Worm (Caenorhabditis elegans) whole organism, L1 larva: ENCODE measurements around the gene spv-1.
A peak's percentile ranks its signal among the peaks of the same experiment; 100 is the strongest.

Source experiments
- C04F5.9 ChIP-seq: sonication (generic microtip); optimal IDR thresholded peaks from 2 replicates; lab custom pipeline; 2016; ENCODE audit warnings: missing genetic modification characterization, missing compliant biosample characterization
- C16A3.4 ChIP-seq: fragments of 150-350 bp; optimal IDR thresholded peaks from 2 replicates; lab custom pipeline; 2014; ENCODE audit warnings: missing biosample characterization, missing genetic modification characterization
- C34B4.2 ChIP-seq: sonication (generic microtip); optimal IDR thresholded peaks from 2 replicates; lab custom pipeline; 2017; ENCODE audit warnings: mild to moderate bottlenecking, missing genetic modification characterization, missing compliant biosample characterization
- Y116A8C.19 ChIP-seq: sonication (generic microtip); optimal IDR thresholded peaks from 2 replicates; lab custom pipeline; 2016; ENCODE audit warnings: missing compliant biosample characterization, missing genetic modification characterization, borderline replicate concordance
- alr-1 ChIP-seq: fragments of 200-800 bp; sonication (Bioruptor generic); optimal IDR thresholded peaks from 2 replicates; lab custom pipeline; 2018; ENCODE audit warnings: borderline replicate concordance, mild to moderate bottlenecking, missing genetic modification characterization, missing compliant biosample characterization
- aly-2 ChIP-seq: fragments of 150-350 bp; optimal IDR thresholded peaks from 2 replicates; lab custom pipeline; 2014; ENCODE audit warnings: missing biosample characterization, missing genetic modification characterization
- ama-1 ChIP-seq: fragments of 150-350 bp; optimal IDR thresholded peaks from 2 replicates; lab custom pipeline; 2014
- blmp-1 ChIP-seq: fragments of 150-350 bp; optimal IDR thresholded peaks from 2 replicates; lab custom pipeline; 2014; ENCODE audit warnings: missing biosample characterization, missing genetic modification characterization
- ceh-8 ChIP-seq: fragments of 200-800 bp; sonication (Bioruptor generic); optimal IDR thresholded peaks from 2 replicates; lab custom pipeline; 2018; ENCODE audit warnings: mild to moderate bottlenecking, missing genetic modification characterization, moderate library complexity, missing compliant biosample characterization
- ceh-90 ChIP-seq: sonication (generic microtip); optimal IDR thresholded peaks from 2 replicates; lab custom pipeline; 2016; ENCODE audit warnings: missing genetic modification characterization, missing compliant biosample characterization
- ces-1 ChIP-seq: fragments of 150-350 bp; optimal IDR thresholded peaks from 2 replicates; lab custom pipeline; 2014; ENCODE audit warnings: missing biosample characterization, missing genetic modification reagents, missing genetic modification characterization
- dpl-1 ChIP-seq, 3 experiments: fragments of 150-350 bp in 2 of 3; sonication (generic microtip) in 1 of 3; optimal IDR thresholded peaks; 2 replicates each; lab custom pipeline; 2014 to 2017; ENCODE audit warnings: missing biosample characterization in 3 of 3, missing genetic modification characterization in 3 of 3, missing genetic modification reagents in 3 of 3
- dsc-1 ChIP-seq: sonication (generic microtip); optimal IDR thresholded peaks from 2 replicates; lab custom pipeline; 2016; ENCODE audit warnings: mild to moderate bottlenecking, missing genetic modification characterization, missing compliant biosample characterization
- efl-1 ChIP-seq, 4 experiments: fragments of 150-350 bp; optimal IDR thresholded peaks in 3 of 4; peaks in 1 of 4; 1 replicate in 1 of 4; 2 replicates in 3 of 4; lab custom pipeline; 2014; ENCODE audit warnings: missing biosample characterization in 2 of 4, missing genetic modification characterization in 2 of 4, missing genetic modification reagents in 2 of 4
- efl-3 ChIP-seq: fragments of 200-800 bp; sonication (Bioruptor generic); optimal IDR thresholded peaks from 2 replicates; lab custom pipeline; 2018; ENCODE audit warnings: mild to moderate bottlenecking, missing genetic modification characterization, missing compliant biosample characterization
- egl-13 ChIP-seq: sonication (generic microtip); optimal IDR thresholded peaks from 2 replicates; lab custom pipeline; 2016; ENCODE audit warnings: missing genotype, missing genetic modification reagents, missing genetic modification characterization, missing compliant biosample characterization
- egl-27 ChIP-seq, 2 experiments: fragments of 150-350 bp in 1 of 2; sonication (generic microtip); optimal IDR thresholded peaks; 3 replicates each; lab custom pipeline; 2017 to 2018; ENCODE audit warnings: missing biosample characterization in 2 of 2, missing genetic modification characterization in 2 of 2, missing genetic modification reagents in 2 of 2
- elt-2 ChIP-seq: sonication (generic microtip); optimal IDR thresholded peaks from 2 replicates; lab custom pipeline; 2016; ENCODE audit warnings: missing genetic modification characterization, mild to moderate bottlenecking, inconsistent platforms, missing compliant biosample characterization, missing genetic modification reagents
- fkh-10 ChIP-seq: sonication (generic microtip); optimal IDR thresholded peaks from 2 replicates; lab custom pipeline; 2017; ENCODE audit warnings: missing biosample characterization, missing genetic modification reagents, missing genetic modification characterization
- fkh-4 ChIP-seq: sonication (generic microtip); optimal IDR thresholded peaks from 2 replicates; lab custom pipeline; 2016; ENCODE audit warnings: missing compliant biosample characterization, missing genetic modification characterization, borderline replicate concordance
- fkh-8 ChIP-seq: sonication (generic microtip); optimal IDR thresholded peaks from 2 replicates; lab custom pipeline; 2016; ENCODE audit warnings: mild to moderate bottlenecking, missing genetic modification characterization, missing compliant biosample characterization
- fos-1 ChIP-seq: fragments of 150-350 bp; optimal IDR thresholded peaks from 2 replicates; lab custom pipeline; 2014; ENCODE audit warnings: missing biosample characterization, missing genetic modification characterization
- hlh-4 ChIP-seq: sonication (generic microtip); optimal IDR thresholded peaks from 2 replicates; lab custom pipeline; 2016; ENCODE audit warnings: mild to moderate bottlenecking, missing genetic modification characterization, missing compliant biosample characterization
- lin-15B ChIP-seq: fragments of 150-350 bp; sonication (generic microtip); optimal IDR thresholded peaks from 3 replicates; lab custom pipeline; 2014; ENCODE audit warnings: missing biosample characterization, missing genetic modification characterization
- lin-39 ChIP-seq: fragments of 150-350 bp; optimal IDR thresholded peaks from 2 replicates; lab custom pipeline; 2014; ENCODE audit warnings: missing biosample characterization, missing genetic modification reagents, missing genetic modification characterization
- lsy-2 ChIP-seq, 2 experiments: fragments of 150-350 bp; optimal IDR thresholded peaks; 2 replicates each; lab custom pipeline; 2014; ENCODE audit warnings: missing biosample characterization in 2 of 2, missing genetic modification characterization in 2 of 2
- mdl-1 ChIP-seq, 2 experiments: fragments of 150-350 bp; optimal IDR thresholded peaks; 2 replicates each; lab custom pipeline; 2014 to 2017; ENCODE audit warnings: missing biosample characterization in 2 of 2, missing genetic modification characterization in 2 of 2, inconsistent platforms in 1 of 2
- mef-2 ChIP-seq: fragments of 150-350 bp; optimal IDR thresholded peaks from 2 replicates; lab custom pipeline; 2014; ENCODE audit warnings: missing biosample characterization, missing genetic modification characterization
- mep-1 ChIP-seq: fragments of 150-350 bp; optimal IDR thresholded peaks from 2 replicates; lab custom pipeline; 2014; ENCODE audit warnings: missing biosample characterization, missing genetic modification characterization
- nhr-11 ChIP-seq: fragments of 150-350 bp; optimal IDR thresholded peaks from 2 replicates; lab custom pipeline; 2014; ENCODE audit warnings: missing biosample characterization, missing genetic modification characterization
- nhr-12 ChIP-seq: sonication (generic microtip); optimal IDR thresholded peaks from 2 replicates; lab custom pipeline; 2017; ENCODE audit warnings: missing biosample characterization, missing genetic modification characterization
- nhr-19 ChIP-seq: fragments of 200-800 bp; sonication (Bioruptor generic); conservative IDR thresholded peaks from 2 replicates; pipeline ENCODE4 v1.3.6; 2022; ENCODE audit warnings: missing genetic modification characterization, missing compliant biosample characterization
- nhr-20 ChIP-seq: sonication (generic microtip); optimal IDR thresholded peaks from 2 replicates; lab custom pipeline; 2016; ENCODE audit warnings: mild to moderate bottlenecking, missing genetic modification characterization, missing compliant biosample characterization
- nhr-237 ChIP-seq: fragments of 150-350 bp; optimal IDR thresholded peaks from 2 replicates; lab custom pipeline; 2014; ENCODE audit warnings: missing biosample characterization, missing genetic modification characterization
- nhr-28 ChIP-seq: fragments of 150-350 bp; optimal IDR thresholded peaks from 2 replicates; lab custom pipeline; 2014; ENCODE audit warnings: missing biosample characterization, missing genetic modification characterization
- nhr-47 ChIP-seq: sonication (generic microtip); optimal IDR thresholded peaks from 2 replicates; lab custom pipeline; 2016; ENCODE audit warnings: mild to moderate bottlenecking, missing genetic modification characterization, moderate library complexity, missing compliant biosample characterization
- nhr-71 ChIP-seq: sonication (generic microtip); optimal IDR thresholded peaks from 2 replicates; lab custom pipeline; 2016; ENCODE audit warnings: mild to moderate bottlenecking, missing genetic modification characterization, moderate library complexity, missing compliant biosample characterization
- nhr-76 ChIP-seq: sonication (generic microtip); optimal IDR thresholded peaks from 2 replicates; lab custom pipeline; 2017; ENCODE audit warnings: missing biosample characterization, missing genetic modification characterization
- nhr-77 ChIP-seq: fragments of 150-350 bp; optimal IDR thresholded peaks from 2 replicates; lab custom pipeline; 2014; ENCODE audit warnings: missing biosample characterization, missing genetic modification characterization
- nhr-84 ChIP-seq: sonication (generic microtip); optimal IDR thresholded peaks from 2 replicates; lab custom pipeline; 2017; ENCODE audit warnings: missing biosample characterization, missing genetic modification characterization
- nhr-85 ChIP-seq: sonication (generic microtip); peaks from one replicate; lab custom pipeline; 2016; ENCODE audit warnings: missing genetic modification characterization, inconsistent platforms, missing compliant biosample characterization
- skn-1 ChIP-seq: fragments of 150-350 bp; optimal IDR thresholded peaks from 2 replicates; lab custom pipeline; 2014; ENCODE audit warnings: missing biosample characterization, missing genetic modification characterization
- snpc-4 ChIP-seq: fragments of 150-350 bp; optimal IDR thresholded peaks from 2 replicates; lab custom pipeline; 2014; ENCODE audit warnings: missing biosample characterization, missing genetic modification characterization
- snu-23 ChIP-seq: sonication (generic microtip); optimal IDR thresholded peaks from 2 replicates; lab custom pipeline; 2016; ENCODE audit warnings: missing genetic modification characterization, missing compliant biosample characterization
- sox-4 ChIP-seq: sonication (generic microtip); optimal IDR thresholded peaks from 2 replicates; lab custom pipeline; 2016; ENCODE audit warnings: missing genetic modification characterization, missing compliant biosample characterization
- swsn-7 ChIP-seq: sonication (generic microtip); optimal IDR thresholded peaks from 2 replicates; lab custom pipeline; 2016; ENCODE audit warnings: missing genetic modification characterization, missing compliant biosample characterization
- tbx-2 ChIP-seq: sonication (generic microtip); optimal IDR thresholded peaks from 2 replicates; lab custom pipeline; 2016; ENCODE audit warnings: missing genetic modification characterization, missing compliant biosample characterization
- tlp-1 ChIP-seq: fragments of 150-350 bp; optimal IDR thresholded peaks from 2 replicates; lab custom pipeline; 2014; ENCODE audit warnings: missing biosample characterization, missing genetic modification characterization
- unc-30 ChIP-seq: sonication (generic microtip); optimal IDR thresholded peaks from 2 replicates; lab custom pipeline; 2017; ENCODE audit warnings: missing biosample characterization, missing genetic modification characterization
- unc-86 ChIP-seq: sonication (generic microtip); optimal IDR thresholded peaks from 2 replicates; lab custom pipeline; 2016; ENCODE audit warnings: missing genetic modification characterization, missing compliant biosample characterization
- unc-98 ChIP-seq: fragments of 200-800 bp; sonication (Bioruptor generic); IDR thresholded peaks from 2 replicates; pipeline ENCODE4 v1.3.6; 2022; ENCODE audit warnings: missing genetic modification characterization, missing compliant biosample characterization
- vab-15 ChIP-seq: sonication (generic microtip); optimal IDR thresholded peaks from 2 replicates; lab custom pipeline; 2017; ENCODE audit warnings: missing genotype, mild to moderate bottlenecking, missing genetic modification characterization, missing compliant biosample characterization
- zag-1 ChIP-seq: fragments of 150-350 bp; optimal IDR thresholded peaks from 2 replicates; lab custom pipeline; 2014; ENCODE audit warnings: missing biosample characterization, missing genetic modification characterization
- zip-4 ChIP-seq: fragments of 200-800 bp; sonication (Bioruptor generic); optimal IDR thresholded peaks from 2 replicates; lab custom pipeline; 2018; ENCODE audit warnings: mild to moderate bottlenecking, missing genetic modification characterization, moderate library complexity, missing compliant biosample characterization

Gene spv-1

ce11 chrII:7945168-7945567, 16.7 kb upstream of the spv-1 start, which contains the start of gene dbt-1 (continued):
- peak; percentile 95 to 99 for TF ChIP-seq efl-1 (optimal IDR thresholded peaks at IDR 0.05; lab: Kevin White, UChicago)
- TF ChIP-seq efl-1 (GFP tag; optimal IDR thresholded peaks at IDR 0.05 in 1 of 2; lab: Kevin White, UChicago), result peak; percentile 99 to 100
- peak; percentile 94 for TF ChIP-seq dsc-1
- peak; percentile 44 for TF ChIP-seq ceh-90 (tag; lab: Kevin White, UChicago)
- TF ChIP-seq blmp-1 (tag; lab: Kevin White, UChicago), result peak; percentile 64
- no peak for TF ChIP-seq ces-1
- TF ChIP-seq sox-4, result peak; percentile 82
- TF ChIP-seq nhr-77 (tag; lab: Kevin White, UChicago), result peak; percentile 50
- peak; percentile 95 for TF ChIP-seq nhr-47
- TF ChIP-seq tbx-2 (tag; lab: Kevin White, UChicago), result peak; percentile 92
- TF ChIP-seq nhr-85, result peak; percentile 93
- no peak for TF ChIP-seq Y116A8C.19 (tag; lab: Kevin White, UChicago)
- no peak for TF ChIP-seq nhr-76 (tag; lab: Kevin White, UChicago)
- TF ChIP-seq nhr-71 (tag; lab: Kevin White, UChicago), result peak; percentile 93
- no peak for TF ChIP-seq vab-15
- peak; percentile 54 for TF ChIP-seq ceh-8 (GFP tag; lab: Kevin White, UChicago)
- TF ChIP-seq mdl-1 (tag; optimal IDR thresholded peaks at IDR 0.05; lab: Kevin White, UChicago), result peak in 1 of 2 experiments; percentile 79
- peak; percentile 49 for TF ChIP-seq elt-2 (tag; lab: Kevin White, UChicago)
- peak; percentile 84 for TF ChIP-seq egl-13 (tag; lab: Kevin White, UChicago)
- peak; percentile 73 for TF ChIP-seq zip-4 (GFP tag; lab: Kevin White, UChicago)
- TF ChIP-seq swsn-7 (tag; lab: Kevin White, UChicago), result peak; percentile 88
- TF ChIP-seq nhr-12 (tag; lab: Kevin White, UChicago), result no peak
- TF ChIP-seq efl-3 (GFP tag; lab: Kevin White, UChicago), result peak; percentile 60
- no peak for TF ChIP-seq fkh-10 (GFP tag; lab: Kevin White, UChicago)
- peak; percentile 89 for TF ChIP-seq nhr-20 (tag; lab: Kevin White, UChicago)
- peak; percentile 75 for TF ChIP-seq C16A3.4 (tag; lab: Kevin White, UChicago)
- TF ChIP-seq snpc-4 (tag; lab: Kevin White, UChicago), result peak; percentile 76
- peak; percentile 82 for TF ChIP-seq C04F5.9 (tag; lab: Kevin White, UChicago)
- TF ChIP-seq hlh-4 (tag; lab: Kevin White, UChicago), result no peak
- peak; percentile 93 for TF ChIP-seq snu-23 (GFP tag; lab: Kevin White, UChicago)
- peak; percentile 36 for TF ChIP-seq nhr-237 (tag; lab: Kevin White, UChicago)
- TF ChIP-seq mef-2 (tag; lab: Kevin White, UChicago), result peak; percentile 1
- no peak for TF ChIP-seq zag-1 (tag; lab: Kevin White, UChicago)
- TF ChIP-seq fkh-4 (tag; lab: Kevin White, UChicago), result peak; percentile 64
- TF ChIP-seq ama-1, result peak; percentile 66
- peak; percentile 86 for TF ChIP-seq lin-39
- no peak for TF ChIP-seq C34B4.2 (tag; lab: Kevin White, UChicago)
- TF ChIP-seq dpl-1 (GFP tag; optimal IDR thresholded peaks at IDR 0.05; lab: Kevin White, UChicago), result peak; percentile 97 to 99 (median 98)
- peak; percentile 92 for TF ChIP-seq lsy-2 (tag; optimal IDR thresholded peaks at IDR 0.05; lab: Kevin White, UChicago)
- TF ChIP-seq unc-30 (tag; lab: Kevin White, UChicago), result peak; percentile 23
- TF ChIP-seq nhr-11 (tag; lab: Kevin White, UChicago), result peak; percentile 88
- TF ChIP-seq fos-1 (tag; lab: Kevin White, UChicago), result peak; percentile 48
- peak; percentile 83 for TF ChIP-seq unc-86 (tag; lab: Kevin White, UChicago)
- no peak for TF ChIP-seq alr-1 (tag; lab: Kevin White, UChicago)
- TF ChIP-seq egl-27 (tag; optimal IDR thresholded peaks at IDR 0.05; lab: Kevin White, UChicago), result no peak
- TF ChIP-seq nhr-84 (tag; lab: Kevin White, UChicago), result no peak
- TF ChIP-seq fkh-8, result peak; percentile 73
- TF ChIP-seq tlp-1 (tag; lab: Kevin White, UChicago), result no peak
- TF ChIP-seq unc-98 (GFP tag; lab: Robert Waterston, UW), result 0 out of 2 replicates have a peak, but pooled peaks have one; percentile 25
- TF ChIP-seq mep-1 (tag; lab: Kevin White, UChicago), result peak; percentile 94
- peak; percentile 82 for TF ChIP-seq skn-1
- peak; percentile 54 for TF ChIP-seq lin-15B (tag; lab: Kevin White, UChicago)
- no peak for TF ChIP-seq nhr-28 (tag; lab: Kevin White, UChicago)
- TF ChIP-seq nhr-19 (GFP tag; lab: Robert Waterston, UW), result peak; percentile 90
- peak; percentile 87 for TF ChIP-seq aly-2 (tag; lab: Kevin White, UChicago)
